Fruit fly (Drosophila melanogaster) whole organism: ENCODE results near the gene CG14770.

Experiments used
- CG8478 ChIP-seq: fragments of >200 bp; optimal IDR thresholded peaks from 2 replicates; lab custom pipeline; 2018; ENCODE audit warnings: inconsistent platforms
- Dll ChIP-seq: fragments of >200 bp; optimal IDR thresholded peaks from 2 replicates; lab custom pipeline; 2017
- EcR ChIP-seq, 2 experiments: fragments of >200 bp; optimal IDR thresholded peaks; 2 replicates each; lab custom pipeline; 2017; ENCODE audit warnings: missing biosample characterization in 2 of 2, missing genetic modification characterization in 2 of 2, missing genetic modification reagents in 2 of 2
- pan ChIP-seq: fragments of >200 bp; optimal IDR thresholded peaks from 2 replicates; lab custom pipeline; 2017
- psq ChIP-seq: fragments of >200 bp; optimal IDR thresholded peaks from 2 replicates; lab custom pipeline; 2017
- usp ChIP-seq: fragments of >200 bp; optimal IDR thresholded peaks from 2 replicates; lab custom pipeline; 2017; ENCODE audit warnings: missing biosample characterization, missing genetic modification characterization, mixed read lengths

The CG14770 gene

DNA sequence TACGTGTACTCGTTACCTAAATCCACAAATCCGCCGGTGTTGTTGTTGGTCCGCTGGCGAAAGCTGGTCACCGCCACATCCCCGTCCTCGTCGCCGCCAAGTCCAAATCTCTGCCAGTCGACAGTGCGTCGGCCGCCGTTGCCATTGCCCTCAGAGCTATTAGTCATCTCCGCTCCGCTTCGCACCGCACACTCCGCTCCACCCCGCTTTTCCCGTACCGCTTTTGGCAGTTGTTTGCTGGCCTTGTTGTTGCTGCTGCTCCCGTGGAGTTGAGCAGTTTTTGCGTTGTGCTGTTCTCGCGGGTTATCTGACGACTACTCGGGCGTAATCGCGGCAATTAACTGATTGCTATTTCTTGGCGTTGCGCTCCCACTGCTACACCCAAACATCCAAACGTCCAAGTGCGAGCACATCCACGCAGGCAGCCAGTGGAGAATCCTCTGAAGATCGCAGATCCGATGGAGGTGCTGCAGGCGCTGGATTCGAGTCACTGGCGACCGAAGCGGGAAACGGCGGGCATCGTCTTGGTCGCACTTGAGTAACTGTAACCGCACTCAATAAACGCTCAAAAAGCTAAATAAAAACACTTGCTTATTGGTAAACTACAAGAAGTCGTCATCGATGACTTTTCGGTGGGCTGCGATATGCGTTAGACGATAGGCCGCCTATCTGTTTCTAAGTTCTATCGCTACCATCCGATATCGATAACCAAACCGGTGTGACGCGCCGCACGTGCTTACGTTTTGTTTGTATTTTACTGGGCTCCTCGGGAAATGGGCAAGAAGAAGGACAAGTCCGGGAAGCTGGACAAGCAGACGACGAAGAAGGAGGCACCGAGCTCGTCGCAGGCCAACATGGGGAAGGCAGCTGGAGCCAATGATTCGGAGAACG lies 15.5 kb upstream of the CG14770 start, which contains the start of the genes CG12773 and CG11417:
Gene CG12773, minus strand, starts transcription at position 660 of the 891 bp plus-strand sequence.
Gene CG11417, plus strand, starts transcription at position 693 of the 891 bp plus-strand sequence.
- TF ChIP-seq Dll (lab: Kevin White, UChicago), result no peak
- TF ChIP-seq psq (lab: Kevin White, UChicago), result no peak
- TF ChIP-seq usp (GFP tag; lab: Kevin White, UChicago), result no peak
- TF ChIP-seq EcR (GFP tag; optimal IDR thresholded peaks at IDR 0.05; lab: Kevin White, UChicago), result no peak
- no peak for TF ChIP-seq pan (lab: Kevin White, UChicago)

DNA sequence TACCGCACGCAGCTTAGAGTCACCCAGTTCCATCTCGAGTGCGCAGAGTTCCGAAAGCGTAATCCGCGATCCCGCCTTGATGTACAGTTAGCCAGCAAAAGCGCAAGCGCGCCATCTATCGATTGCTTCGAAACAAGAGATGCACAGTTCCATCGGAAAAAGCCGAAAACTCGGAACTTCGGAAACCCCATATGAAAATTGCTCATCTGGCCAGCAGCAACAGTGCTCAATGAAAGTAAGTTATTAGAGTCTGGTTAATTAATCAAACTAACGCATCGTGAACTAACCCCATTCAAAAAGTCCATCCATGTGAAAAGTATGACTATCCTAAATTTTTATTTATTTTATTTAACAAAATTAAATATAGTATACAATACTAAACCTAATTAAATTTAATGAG lies 11.5 kb upstream of the CG14770 start, which contains the start of gene png:
Gene png, minus strand, starts transcription at position 101 of the 400 bp plus-strand sequence.
- no peak for TF ChIP-seq CG8478 (lab: Kevin White, UChicago)
- no peak for TF ChIP-seq psq (lab: Kevin White, UChicago)
- no peak for TF ChIP-seq Dll (lab: Kevin White, UChicago)
- no peak for TF ChIP-seq usp (GFP tag; lab: Kevin White, UChicago)

DNA sequence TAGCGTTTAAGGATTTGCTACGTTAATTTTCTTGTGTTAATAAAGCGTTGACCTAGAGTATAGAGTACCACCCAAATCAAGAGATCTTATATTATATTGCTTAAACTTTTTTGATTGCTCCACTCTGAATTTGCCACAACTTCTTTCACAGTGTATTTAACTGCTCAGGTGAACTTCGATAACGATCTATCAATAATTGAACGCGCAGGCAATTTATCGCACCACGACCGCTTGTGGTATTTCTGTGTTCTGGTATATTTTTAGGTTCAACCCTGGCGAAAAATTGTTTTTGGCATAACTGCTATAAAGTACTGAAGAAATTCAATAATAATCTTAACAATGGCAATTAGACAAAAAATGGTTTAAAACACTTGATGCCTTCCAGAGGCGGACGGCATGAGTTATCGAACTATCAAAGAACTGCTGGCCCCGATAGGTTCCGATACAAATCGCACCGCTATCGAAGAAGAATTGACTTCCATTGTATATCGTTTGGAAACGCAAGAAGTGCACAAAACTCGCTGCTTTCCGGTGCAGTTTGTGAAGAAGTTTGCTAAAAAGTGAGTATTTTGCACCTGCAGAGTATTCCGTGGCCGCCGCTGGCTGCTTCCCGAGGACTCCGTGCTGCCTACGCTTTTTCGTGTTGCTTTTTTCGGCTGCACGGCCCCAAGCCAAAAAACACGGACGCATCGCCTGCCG lies 1.2 kb downstream of the CG14770 start, which contains the start of gene ssx:
Gene ssx, plus strand, starts transcription at position 477 of the 699 bp plus-strand sequence.
- TF ChIP-seq EcR (GFP tag; optimal IDR thresholded peaks at IDR 0.05; lab: Kevin White, UChicago) (no peak), pan (lab: Kevin White, UChicago) (no peak), CG8478 (lab: Kevin White, UChicago) (no peak), psq (lab: Kevin White, UChicago) (no peak), Dll (lab: Kevin White, UChicago) (no peak), usp (GFP tag; lab: Kevin White, UChicago) (no peak)

DNA sequence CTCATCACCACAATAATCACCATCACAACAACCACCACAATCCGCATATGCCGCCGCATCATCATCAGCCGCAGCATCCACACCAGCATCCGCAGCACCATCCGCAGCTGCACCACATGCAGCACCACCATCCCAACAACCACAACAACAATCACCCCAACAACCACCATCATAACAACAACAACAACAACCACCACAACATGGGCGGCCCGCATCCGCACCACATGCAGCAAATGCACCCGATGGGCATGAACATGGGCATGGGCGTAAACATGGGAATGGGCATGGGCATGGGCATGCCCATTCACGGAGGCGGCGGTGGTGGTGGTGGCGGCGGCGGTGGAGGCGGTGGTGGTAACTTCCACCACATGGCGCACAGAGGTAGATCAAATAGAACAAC lies 3.6 kb downstream of the CG14770 start:
- no peak for TF ChIP-seq EcR (GFP tag; optimal IDR thresholded peaks at IDR 0.05; lab: Kevin White, UChicago)
- TF ChIP-seq pan (lab: Kevin White, UChicago), result no peak
- TF ChIP-seq psq (lab: Kevin White, UChicago), result no peak
- TF ChIP-seq usp (GFP tag; lab: Kevin White, UChicago), result no peak
- TF ChIP-seq Dll (lab: Kevin White, UChicago), result no peak
- TF ChIP-seq CG8478 (lab: Kevin White, UChicago), result no peak

DNA sequence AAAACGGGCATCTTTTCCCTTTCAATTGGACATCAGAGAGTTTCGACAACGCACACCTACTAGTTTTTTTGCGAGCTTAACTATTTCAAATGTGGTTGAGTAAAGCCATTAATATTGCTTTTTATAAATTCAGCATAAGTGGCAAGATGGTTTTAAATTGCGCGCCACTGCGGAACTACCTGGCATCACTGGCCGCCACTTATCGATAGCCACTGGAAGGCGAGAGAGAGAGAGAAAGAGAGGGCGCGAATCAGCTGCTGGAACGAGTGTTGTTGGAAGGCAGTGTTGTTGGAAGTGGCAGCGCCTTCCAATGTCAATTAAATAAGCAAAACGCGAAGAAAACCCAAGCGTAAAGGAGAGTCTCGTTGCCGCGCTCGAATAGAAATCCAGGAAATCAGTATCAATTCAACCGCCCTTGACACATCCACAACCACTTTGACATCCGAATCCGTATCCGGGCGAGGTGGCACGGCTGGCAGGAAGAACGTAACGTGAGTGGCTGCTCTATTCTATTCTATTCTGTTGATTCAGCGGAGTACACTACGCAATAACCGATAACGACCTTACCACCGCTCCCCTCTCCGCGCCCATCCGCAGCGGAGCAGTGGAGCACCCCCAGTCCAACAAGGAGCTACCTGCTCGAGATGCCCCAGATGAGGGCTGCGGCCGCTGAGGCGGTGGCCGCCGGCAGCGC lies 6.4 kb downstream of the CG14770 start, which contains the start of gene AMPKalpha:
Gene AMPKalpha, plus strand, starts transcription at position 272 of the 694 bp plus-strand sequence.
- no peak for TF ChIP-seq psq (lab: Kevin White, UChicago)
- TF ChIP-seq pan (lab: Kevin White, UChicago), result no peak
- no peak for TF ChIP-seq CG8478 (lab: Kevin White, UChicago)
- no peak for TF ChIP-seq Dll (lab: Kevin White, UChicago)
- TF ChIP-seq EcR (GFP tag; optimal IDR thresholded peaks at IDR 0.05; lab: Kevin White, UChicago), result no peak
- TF ChIP-seq usp (GFP tag; lab: Kevin White, UChicago), result no peak

DNA sequence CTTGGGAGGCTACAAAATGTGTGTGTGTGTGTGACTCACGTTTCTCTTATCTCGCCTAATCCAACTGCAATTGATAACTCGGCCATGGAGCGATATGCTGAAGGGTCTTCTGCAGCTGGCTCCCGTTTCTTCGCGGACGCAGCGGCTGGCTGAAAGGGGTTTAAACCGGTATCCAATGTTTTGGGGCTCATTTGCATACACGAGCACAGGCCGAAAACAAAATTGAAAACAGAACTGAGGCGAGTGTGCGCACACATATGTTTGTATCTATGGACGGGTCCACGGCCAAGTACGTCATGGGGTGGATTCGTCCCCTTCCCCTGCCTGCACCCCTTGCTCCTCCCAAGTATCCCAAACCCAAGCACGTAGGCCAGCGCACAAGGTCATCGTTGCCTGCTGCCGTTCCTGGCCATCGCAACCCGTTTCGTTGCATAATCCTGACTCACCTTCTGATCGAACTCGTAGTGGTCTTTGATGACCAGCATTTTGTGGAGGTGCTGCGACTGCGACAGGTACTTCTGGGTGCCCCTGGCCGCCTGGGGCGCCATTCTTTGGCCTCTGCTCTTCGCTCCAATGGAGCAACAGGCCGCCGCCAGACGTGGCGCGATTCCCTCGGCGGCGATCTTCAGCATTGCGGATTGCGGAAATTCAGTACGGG lies 10.8 kb downstream of the CG14770 start:
- no peak for TF ChIP-seq pan (lab: Kevin White, UChicago)
- no peak for TF ChIP-seq Dll (lab: Kevin White, UChicago)
- no peak for TF ChIP-seq psq (lab: Kevin White, UChicago)
- no peak for TF ChIP-seq EcR (GFP tag; optimal IDR thresholded peaks at IDR 0.05; lab: Kevin White, UChicago)
- TF ChIP-seq usp (GFP tag; lab: Kevin White, UChicago), result no peak
- TF ChIP-seq CG8478 (lab: Kevin White, UChicago), result no peak

DNA sequence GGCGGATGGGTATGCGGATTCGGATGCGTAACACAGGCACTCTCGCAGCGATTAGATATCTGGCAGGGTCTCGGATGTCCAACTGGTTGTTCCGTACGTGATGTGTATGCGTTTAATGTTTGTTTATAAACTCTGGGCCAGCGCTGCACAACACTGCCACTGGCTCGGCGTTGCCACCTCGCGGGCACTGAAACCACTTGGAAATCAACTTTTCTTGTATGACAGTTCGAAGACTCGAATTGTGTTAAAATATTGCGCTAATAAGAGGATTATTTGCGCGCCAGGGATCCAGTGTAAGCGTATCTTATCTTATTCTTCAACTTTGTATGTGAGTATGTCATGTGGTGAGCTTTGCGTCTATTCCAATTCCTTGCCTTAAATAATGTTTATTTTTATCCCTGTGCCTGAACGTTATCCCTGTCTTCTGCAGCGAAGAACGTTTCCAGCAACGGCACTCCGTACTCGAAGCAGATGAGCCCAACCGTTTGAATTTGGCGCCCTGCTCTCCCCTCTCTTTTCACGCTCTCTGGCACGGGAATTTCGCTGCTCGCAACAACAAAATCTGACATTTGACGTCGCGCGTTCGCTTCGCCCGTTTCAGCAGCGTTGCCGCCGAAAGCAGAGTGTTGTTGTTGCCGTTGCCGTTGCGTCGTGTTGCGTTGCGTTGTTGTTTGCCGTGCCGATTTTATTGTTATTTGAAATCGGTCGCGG lies 11.5 kb downstream of the CG14770 start, which contains the start of the genes CG3719 and CG32813:
Gene CG3719, minus strand, starts transcription at position 131 of the 711 bp plus-strand sequence.
Gene CG32813, plus strand, starts transcription at position 565 of the 711 bp plus-strand sequence.
- TF ChIP-seq CG8478 (lab: Kevin White, UChicago), result no peak
- TF ChIP-seq psq (lab: Kevin White, UChicago), result no peak
- TF ChIP-seq usp (GFP tag; lab: Kevin White, UChicago), result no peak
- no peak for TF ChIP-seq EcR (GFP tag; optimal IDR thresholded peaks at IDR 0.05; lab: Kevin White, UChicago)
- peak; percentile 4 for TF ChIP-seq Dll (lab: Kevin White, UChicago)
- TF ChIP-seq pan (lab: Kevin White, UChicago), result no peak

DNA sequence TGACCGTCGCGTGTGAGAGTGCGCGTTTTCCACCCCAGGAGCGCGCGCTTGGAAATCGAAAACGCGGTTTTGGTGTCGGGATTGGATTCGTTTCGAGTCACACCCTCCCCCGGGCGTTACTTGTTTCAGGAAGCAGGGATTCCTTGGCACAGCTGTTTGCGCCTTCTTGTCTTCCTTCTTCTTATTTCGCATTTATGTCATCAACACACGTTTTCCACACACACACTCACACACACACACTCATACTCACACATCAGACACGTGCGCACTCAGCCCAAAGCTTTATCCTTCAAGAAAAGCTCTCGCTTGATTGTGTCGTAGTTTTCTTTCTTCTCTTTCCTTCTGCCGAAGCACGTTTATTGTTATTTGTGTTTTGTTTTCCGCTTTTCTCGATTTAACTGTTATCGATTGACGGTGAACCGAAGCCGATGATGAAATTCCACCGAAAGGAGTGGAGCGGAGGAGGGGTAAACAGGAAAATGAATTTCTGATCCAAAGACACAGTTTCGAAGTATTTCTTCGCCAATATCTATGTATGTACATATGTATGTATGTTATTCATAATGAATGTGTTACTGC lies 12.5 kb downstream of the CG14770 start:
- no peak for TF ChIP-seq Dll (lab: Kevin White, UChicago)
- TF ChIP-seq usp (GFP tag; lab: Kevin White, UChicago), result no peak
- no peak for TF ChIP-seq EcR (GFP tag; optimal IDR thresholded peaks at IDR 0.05; lab: Kevin White, UChicago)
- no peak for TF ChIP-seq psq (lab: Kevin White, UChicago)
- TF ChIP-seq pan (lab: Kevin White, UChicago), result no peak
- no peak for TF ChIP-seq CG8478 (lab: Kevin White, UChicago)

DNA sequence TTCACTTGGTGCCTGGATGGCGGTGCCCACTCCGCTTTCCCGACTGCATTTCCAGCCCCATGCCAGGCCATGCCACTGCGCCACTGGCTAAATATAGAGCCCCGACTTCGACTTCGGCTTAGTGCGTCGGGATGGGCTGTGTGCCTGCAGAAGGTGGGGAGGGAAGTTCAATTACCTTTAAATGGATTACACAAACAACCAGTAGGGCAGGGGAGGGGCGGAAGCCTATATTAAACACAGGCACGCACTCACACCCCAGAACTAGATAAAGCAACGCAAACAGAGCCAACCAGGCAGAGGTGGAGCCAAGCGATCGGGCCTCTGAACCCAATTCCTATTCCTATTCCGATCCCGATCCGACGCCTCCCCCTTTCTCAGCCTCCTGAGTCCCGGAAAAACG lies 13.4 kb downstream of the CG14770 start:
- no peak for TF ChIP-seq usp (GFP tag; lab: Kevin White, UChicago)
- TF ChIP-seq CG8478 (lab: Kevin White, UChicago), result no peak
- no peak for TF ChIP-seq Dll (lab: Kevin White, UChicago)
- TF ChIP-seq psq (lab: Kevin White, UChicago), result no peak
- TF ChIP-seq pan (lab: Kevin White, UChicago), result no peak
- no peak for TF ChIP-seq EcR (GFP tag; optimal IDR thresholded peaks at IDR 0.05; lab: Kevin White, UChicago)
